Fruit fly (Drosophila melanogaster) whole organism, embryonic: ENCODE results near the gene CG14893.

Experiments
- Abd-B ChIP-seq: fragments of 200-800 bp; sonication (Bioruptor generic); optimal IDR thresholded peaks from 2 replicates; lab custom pipeline; 2018; ENCODE audit warnings: missing biosample characterization, mild to moderate bottlenecking, missing genetic modification characterization, moderate library complexity
- B-H2 ChIP-seq: fragments of 200-800 bp; sonication (Bioruptor generic); optimal IDR thresholded peaks from 2 replicates; lab custom pipeline; 2018; ENCODE audit warnings: missing biosample characterization, mild to moderate bottlenecking, missing genetic modification characterization
- Bgb ChIP-seq: fragments of 200-800 bp; sonication (Bioruptor generic); IDR thresholded peaks from 2 replicates; pipeline ENCODE4 v1.3.6; 2022; ENCODE audit warnings: missing biosample characterization, missing genetic modification characterization; ENCODE audit not compliant: partially characterized antibody
- CG1024 ChIP-seq: fragments of 200-800 bp; sonication (Bioruptor generic); IDR thresholded peaks from 2 replicates; pipeline ENCODE4 v1.3.6; 2022; ENCODE audit warnings: missing biosample characterization, missing genetic modification characterization
- CG10267 ChIP-seq: fragments of 200-800 bp; sonication (Bioruptor generic); optimal IDR thresholded peaks from 2 replicates; lab custom pipeline; 2018; ENCODE audit warnings: missing biosample characterization, mild to moderate bottlenecking, missing genetic modification characterization, moderate library complexity
- CG11085 ChIP-seq: fragments of 200-800 bp; sonication (Bioruptor generic); IDR thresholded peaks from 2 replicates; pipeline ENCODE4 v1.3.6; 2022; ENCODE audit warnings: missing biosample characterization, missing genetic modification characterization
- CG11456 ChIP-seq: fragments of 200-800 bp; sonication (Bioruptor generic); IDR thresholded peaks from 3 replicates; pipeline ENCODE4 v1.3.6; 2022; ENCODE audit warnings: missing biosample characterization, missing genetic modification characterization
- CG12769 ChIP-seq: fragments of 200-800 bp; sonication (Bioruptor generic); optimal IDR thresholded peaks from 2 replicates; lab custom pipeline; 2019; ENCODE audit warnings: missing biosample characterization, mild to moderate bottlenecking, missing genetic modification characterization, moderate library complexity
- CG1792 ChIP-seq: fragments of 200-800 bp; sonication (Bioruptor generic); optimal IDR thresholded peaks from 2 replicates; lab custom pipeline; 2016; ENCODE audit warnings: missing biosample characterization, missing genetic modification characterization
- CG18011 ChIP-seq: fragments of 200-800 bp; sonication (Bioruptor generic); optimal IDR thresholded peaks from 2 replicates; lab custom pipeline; 2017; ENCODE audit warnings: missing biosample characterization, missing genetic modification characterization, mild to moderate bottlenecking, moderate library complexity, missing genotype
- CG2129 ChIP-seq: fragments of 200-800 bp; sonication (Bioruptor generic); IDR thresholded peaks from 2 replicates; pipeline ENCODE4 v1.3.6; 2022; ENCODE audit warnings: missing biosample characterization, missing genetic modification characterization; ENCODE audit not compliant: partially characterized antibody
- CG30431 ChIP-seq: fragments of 200-800 bp; sonication (Bioruptor generic); optimal IDR thresholded peaks from 2 replicates; lab custom pipeline; 2017; ENCODE audit warnings: missing biosample characterization, missing genetic modification characterization
- CG3065 ChIP-seq: fragments of 200-800 bp; sonication (Bioruptor generic); optimal IDR thresholded peaks from 2 replicates; lab custom pipeline; 2016; ENCODE audit warnings: missing biosample characterization, missing genetic modification characterization
- CG33213 ChIP-seq: fragments of 200-800 bp; sonication (Bioruptor generic); optimal IDR thresholded peaks from 3 replicates; lab custom pipeline; 2016; ENCODE audit warnings: missing biosample characterization, missing genetic modification characterization
- CG8290 ChIP-seq, 3 experiments: fragments of 200-800 bp; sonication (Bioruptor generic); optimal IDR thresholded peaks; 2 replicates each; lab custom pipeline; 2016 to 2019; ENCODE audit warnings: missing biosample characterization in 3 of 3, missing genetic modification characterization in 3 of 3, mild to moderate bottlenecking in 2 of 3, moderate library complexity in 1 of 3
- Dp ChIP-seq: fragments of 200-800 bp; sonication (Bioruptor generic); optimal IDR thresholded peaks from 2 replicates; lab custom pipeline; 2018; ENCODE audit warnings: missing biosample characterization, mild to moderate bottlenecking, missing genetic modification characterization, moderate library complexity
- Hr3 ChIP-seq: fragments of 200-800 bp; sonication (Bioruptor generic); optimal IDR thresholded peaks from 3 replicates; lab custom pipeline; 2016; ENCODE audit warnings: missing biosample characterization, missing genetic modification characterization
- NfI ChIP-seq: fragments of 200-800 bp; sonication (Bioruptor generic); optimal IDR thresholded peaks from 3 replicates; lab custom pipeline; 2018; ENCODE audit warnings: missing biosample characterization, mild to moderate bottlenecking, missing genetic modification characterization, moderate library complexity
- Sox102F ChIP-seq: fragments of 200-800 bp; sonication (Bioruptor generic); optimal IDR thresholded peaks from 2 replicates; lab custom pipeline; 2018; ENCODE audit warnings: missing biosample characterization, mild to moderate bottlenecking, missing genetic modification characterization, moderate library complexity
- Ssrp ChIP-seq: fragments of 200-800 bp; sonication (Bioruptor generic); optimal IDR thresholded peaks from 2 replicates; lab custom pipeline; 2018; ENCODE audit warnings: missing biosample characterization, mild to moderate bottlenecking, missing genetic modification characterization, moderate library complexity
- aop ChIP-seq: fragments of 200-800 bp; sonication (Bioruptor generic); IDR thresholded peaks from 2 replicates; pipeline ENCODE4 v1.3.6; 2022; ENCODE audit warnings: missing biosample characterization, missing genetic modification characterization
- ato ChIP-seq: fragments of 200-800 bp; sonication (Bioruptor generic); IDR thresholded peaks from 2 replicates; pipeline ENCODE4 v1.3.6; 2022; ENCODE audit warnings: missing biosample characterization, missing genetic modification characterization; ENCODE audit not compliant: partially characterized antibody
- cad ChIP-seq: fragments of >200 bp; optimal IDR thresholded peaks from 2 replicates; lab custom pipeline; 2017; ENCODE audit warnings: missing biosample characterization, missing genetic modification characterization
- chif ChIP-seq, 2 experiments: fragments of 200-800 bp; sonication (Bioruptor generic); optimal IDR thresholded peaks; 3 replicates each; lab custom pipeline; 2016; ENCODE audit warnings: missing biosample characterization in 2 of 2, missing genetic modification characterization in 2 of 2
- ci ChIP-seq: fragments of 200-800 bp; sonication (Bioruptor generic); IDR thresholded peaks from 3 replicates; pipeline ENCODE4 v1.3.6; 2022; ENCODE audit warnings: missing biosample characterization, missing genetic modification characterization
- cwo ChIP-seq: fragments of 200-800 bp; sonication (Bioruptor generic); optimal IDR thresholded peaks from 3 replicates; lab custom pipeline; 2017; ENCODE audit warnings: missing biosample characterization, missing genetic modification characterization, mild to moderate bottlenecking, moderate library complexity, missing genetic modification reagents
- da ChIP-seq: fragments of 200-800 bp; sonication (Bioruptor generic); optimal IDR thresholded peaks from 2 replicates; lab custom pipeline; 2016; ENCODE audit warnings: missing biosample characterization, missing genetic modification characterization
- dimm ChIP-seq: fragments of 200-800 bp; sonication (Bioruptor generic); IDR thresholded peaks from 2 replicates; pipeline ENCODE4 v1.3.6; 2022; ENCODE audit warnings: missing biosample characterization, missing genetic modification characterization
- emc ChIP-seq: fragments of 200-800 bp; sonication (Bioruptor generic); optimal IDR thresholded peaks from 2 replicates; lab custom pipeline; 2016; ENCODE audit warnings: missing biosample characterization, missing genetic modification characterization
- eve ChIP-seq, 2 experiments: fragments of >200 bp; optimal IDR thresholded peaks; 2 replicates each; lab custom pipeline; 2017; ENCODE audit warnings: missing biosample characterization in 2 of 2, missing genetic modification characterization in 2 of 2
- exex ChIP-seq: fragments of 200-800 bp; sonication (Bioruptor generic); optimal IDR thresholded peaks from 4 replicates; lab custom pipeline; 2018; ENCODE audit warnings: missing biosample characterization, mild to moderate bottlenecking, missing genetic modification characterization, moderate library complexity
- grn ChIP-seq: fragments of 200-800 bp; sonication (Bioruptor generic); optimal IDR thresholded peaks from 3 replicates; lab custom pipeline; 2017; ENCODE audit warnings: missing biosample characterization, missing genetic modification characterization
- hth ChIP-seq: fragments of >200 bp; optimal IDR thresholded peaks from 2 replicates; lab custom pipeline; 2017; ENCODE audit warnings: inconsistent platforms
- jigr1 ChIP-seq: fragments of 200-800 bp; sonication (Bioruptor generic); IDR thresholded peaks from 3 replicates; pipeline ENCODE4 v1.3.6; 2022; ENCODE audit warnings: missing biosample characterization, missing genetic modification characterization
- lov ChIP-seq, 2 experiments: fragments of 200-800 bp in 1 of 2; fragments of >200 bp in 1 of 2; sonication (Bioruptor generic) in 1 of 2; IDR thresholded peaks in 1 of 2; optimal IDR thresholded peaks in 1 of 2; 2 replicates in 1 of 2; 3 replicates in 1 of 2; pipeline versions ENCODE4 v1.3.6 to Lab custom; 2017 to 2022; ENCODE audit warnings: missing biosample characterization in 1 of 2, missing genetic modification characterization in 1 of 2
- phol ChIP-seq: fragments of 200-800 bp; sonication (Bioruptor generic); optimal IDR thresholded peaks from 3 replicates; lab custom pipeline; 2018; ENCODE audit warnings: missing biosample characterization, mild to moderate bottlenecking, missing genetic modification characterization, moderate library complexity
- prd ChIP-seq, 3 experiments: fragments of >200 bp in 2 of 3; fragments of 200-800 bp in 1 of 3; sonication (Bioruptor generic) in 1 of 3; optimal IDR thresholded peaks in 2 of 3; IDR thresholded peaks in 1 of 3; 2 replicates in 2 of 3; 3 replicates in 1 of 3; pipeline versions ENCODE4 v1.3.6 to Lab custom; 2017 to 2022; ENCODE audit warnings: missing biosample characterization in 1 of 3, missing genetic modification characterization in 1 of 3
- pzg ChIP-seq: fragments of 200-800 bp; sonication (Bioruptor generic); optimal IDR thresholded peaks from 3 replicates; lab custom pipeline; 2018; ENCODE audit warnings: missing biosample characterization, mild to moderate bottlenecking, missing genetic modification characterization, moderate library complexity
- ranshi ChIP-seq: fragments of 200-800 bp; sonication (Bioruptor generic); IDR thresholded peaks from 2 replicates; pipeline ENCODE4 v1.3.6; 2022; ENCODE audit warnings: missing biosample characterization, missing genetic modification characterization
- salm ChIP-seq: fragments of 200-800 bp; sonication (Bioruptor generic); optimal IDR thresholded peaks from 2 replicates; lab custom pipeline; 2018; ENCODE audit warnings: missing biosample characterization, mild to moderate bottlenecking, missing genetic modification characterization
- sens ChIP-seq: fragments of 200-800 bp; sonication (Bioruptor generic); peaks from one replicate; lab custom pipeline; 2016; ENCODE audit warnings: missing biosample characterization, missing genetic modification characterization
- seq ChIP-seq: fragments of 200-800 bp; sonication (Bioruptor generic); IDR thresholded peaks from 2 replicates; pipeline ENCODE4 v1.3.6; 2022; ENCODE audit warnings: missing biosample characterization, missing genetic modification characterization
- slp2 ChIP-seq: fragments of 200-800 bp; sonication (Bioruptor generic); optimal IDR thresholded peaks from 2 replicates; lab custom pipeline; 2016; ENCODE audit warnings: missing biosample characterization, missing genetic modification characterization
- sr ChIP-seq: fragments of 200-800 bp; sonication (Bioruptor generic); IDR thresholded peaks from 3 replicates; pipeline ENCODE4 v1.3.6; 2022; ENCODE audit warnings: missing biosample characterization, missing genetic modification characterization
- stwl ChIP-seq: fragments of 200-800 bp; sonication (Bioruptor generic); optimal IDR thresholded peaks from 3 replicates; lab custom pipeline; 2018; ENCODE audit warnings: missing biosample characterization, mild to moderate bottlenecking, missing genetic modification characterization, moderate library complexity
- tgo ChIP-seq: fragments of 200-800 bp; sonication (Bioruptor generic); IDR thresholded peaks from 3 replicates; pipeline ENCODE4 v1.3.6; 2022; ENCODE audit warnings: missing biosample characterization, missing genetic modification characterization
- zen2 ChIP-seq: fragments of 200-800 bp; sonication (Bioruptor generic); IDR thresholded peaks from 3 replicates; pipeline ENCODE4 v1.3.6; 2022; ENCODE audit warnings: missing biosample characterization, missing genetic modification characterization; ENCODE audit not compliant: partially characterized antibody

Gene CG14893

DNA sequence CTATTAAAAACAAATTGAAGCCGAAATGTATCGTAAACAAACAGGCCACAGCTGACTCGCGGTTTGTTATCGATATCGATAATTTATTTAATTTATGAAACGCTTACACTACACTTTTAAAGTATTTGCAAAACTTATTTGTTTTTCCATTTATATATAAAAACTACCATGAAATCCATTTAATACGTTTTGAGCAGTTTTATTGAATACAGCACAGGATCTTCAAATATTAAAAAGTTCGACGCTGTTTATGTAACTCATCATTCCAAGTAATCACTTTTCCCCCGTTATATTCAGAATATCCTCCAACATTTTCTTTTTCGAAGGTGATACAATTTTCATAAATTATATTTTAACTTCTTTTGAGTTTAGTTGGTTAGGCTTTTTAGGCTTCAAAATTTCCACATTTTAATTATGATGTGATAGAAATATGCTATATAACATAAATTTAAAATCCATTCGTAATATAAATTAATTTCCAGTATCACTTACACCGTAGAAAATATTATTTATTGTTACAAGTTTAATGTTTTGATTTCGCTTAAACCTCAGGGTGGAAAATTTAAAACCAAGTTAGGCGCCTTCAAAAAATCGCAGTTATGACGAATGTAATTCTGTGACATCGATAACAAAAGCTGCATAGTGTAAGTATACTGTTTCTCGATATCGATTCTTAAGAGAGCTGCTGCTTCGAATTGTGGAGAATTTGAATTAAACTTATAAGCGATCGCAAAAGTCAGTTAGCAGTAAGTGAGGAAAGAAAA, 26.6 kb downstream of the CG14893 start, which contains the start of the genes CG10324 and CCT3 (continued):
- no peak for TF ChIP-seq Sox102F
- TF ChIP-seq cwo (GFP tag; lab: Kevin White, UChicago), result peak; percentile 35
- peak; percentile 79 for TF ChIP-seq Dp (GFP tag; lab: Kevin White, UChicago)
- TF ChIP-seq dimm, result no peak
- peak; percentile 21 for TF ChIP-seq slp2
- no peak for TF ChIP-seq CG11085 (GFP tag; lab: Robert Waterston, UW)
- 0 out of 2 replicates have a peak, but pooled peaks have one; percentile 49 for TF ChIP-seq ranshi (GFP tag; lab: Robert Waterston, UW)
- TF ChIP-seq jigr1 (GFP tag; lab: Robert Waterston, UW), result no peak
- TF ChIP-seq ato (GFP tag; lab: Robert Waterston, UW), result no peak
- TF ChIP-seq da, result no peak
- peak; percentile 49; the same call in 1 of the 3 replicates for TF ChIP-seq zen2 (GFP tag; lab: Robert Waterston, UW)
- TF ChIP-seq grn (GFP tag; lab: Kevin White, UChicago), result no peak
- TF ChIP-seq Abd-B, result no peak
- peak; percentile 18 for TF ChIP-seq salm
- TF ChIP-seq Ssrp (tag; lab: Kevin White, UChicago), result peak; percentile 73
- TF ChIP-seq eve (GFP tag; optimal IDR thresholded peaks at IDR 0.05; lab: Kevin White, UChicago), result no peak
- peak; percentile 93 for TF ChIP-seq sens (GFP tag; lab: Kevin White, UChicago)
- TF ChIP-seq prd (optimal IDR thresholded peaks at IDR 0.05; lab: Kevin White, UChicago), result no peak
- TF ChIP-seq prd (GFP tag; IDR thresholded peaks at IDR 0.05; lab: Robert Waterston, UW), result peak; percentile 65; the same call in 2 of the 3 replicates
- TF ChIP-seq phol, result peak; percentile 84
- peak; percentile 63 for TF ChIP-seq CG10267 (tag; lab: Kevin White, UChicago)
- TF ChIP-seq cad (GFP tag; lab: Kevin White, UChicago), result no peak
- TF ChIP-seq stwl (tag; lab: Kevin White, UChicago), result peak; percentile 34
- peak; percentile 77 for TF ChIP-seq NfI
- no peak for TF ChIP-seq exex
- no peak for TF ChIP-seq CG11456 (GFP tag; lab: Robert Waterston, UW)
- no peak for TF ChIP-seq CG12769 (tag; lab: Kevin White, UChicago)
- no peak for TF ChIP-seq CG8290 (GFP tag; optimal IDR thresholded peaks at IDR 0.05; lab: Kevin White, UChicago)
- TF ChIP-seq CG8290 (tag; optimal IDR thresholded peaks at IDR 0.05; lab: Kevin White, UChicago), result no peak
- TF ChIP-seq CG18011 (GFP tag; lab: Kevin White, UChicago), result peak; percentile 23
- peak; percentile 9 for TF ChIP-seq CG1792 (GFP tag; lab: Kevin White, UChicago)
- TF ChIP-seq CG33213 (GFP tag; lab: Kevin White, UChicago), result no peak
- peak; percentile 31 to 37 for TF ChIP-seq chif (GFP tag; optimal IDR thresholded peaks at IDR 0.05; lab: Kevin White, UChicago)
- peak; percentile 67; the same call in 2 of the 3 replicates for TF ChIP-seq ci (GFP tag; lab: Robert Waterston, UW)
- TF ChIP-seq CG2129, result no peak
- peak; percentile 73 for TF ChIP-seq B-H2 (GFP tag; lab: Kevin White, UChicago)
- TF ChIP-seq tgo (GFP tag; lab: Robert Waterston, UW), result peak; percentile 47; the same call in 1 of the 3 replicates
- no peak for TF ChIP-seq lov (optimal IDR thresholded peaks at IDR 0.05; lab: Kevin White, UChicago)
- TF ChIP-seq lov (GFP tag; IDR thresholded peaks at IDR 0.05; lab: Robert Waterston, UW), result no peak
- TF ChIP-seq CG1024 (GFP tag; lab: Robert Waterston, UW), result peak; percentile 43; the same call in 1 of the 2 replicates
- no peak for TF ChIP-seq hth (lab: Kevin White, UChicago)
- TF ChIP-seq CG30431 (GFP tag; lab: Kevin White, UChicago), result no peak
- TF ChIP-seq seq, result peak; percentile 40; the same call in 1 of the 2 replicates
- TF ChIP-seq Hr3 (GFP tag; lab: Kevin White, UChicago), result peak; percentile 62
- TF ChIP-seq sr (GFP tag; lab: Robert Waterston, UW), result no peak
- TF ChIP-seq CG3065, result no peak
- TF ChIP-seq Bgb (GFP tag; lab: Robert Waterston, UW), result peak; percentile 66
- TF ChIP-seq pzg, result peak; percentile 37
- no peak for TF ChIP-seq aop (GFP tag; lab: Robert Waterston, UW)
- no peak for TF ChIP-seq emc
